Fruit fly (Drosophila melanogaster): ENCODE measurements around the gene CG32447.

CG32447 gene

DNA sequence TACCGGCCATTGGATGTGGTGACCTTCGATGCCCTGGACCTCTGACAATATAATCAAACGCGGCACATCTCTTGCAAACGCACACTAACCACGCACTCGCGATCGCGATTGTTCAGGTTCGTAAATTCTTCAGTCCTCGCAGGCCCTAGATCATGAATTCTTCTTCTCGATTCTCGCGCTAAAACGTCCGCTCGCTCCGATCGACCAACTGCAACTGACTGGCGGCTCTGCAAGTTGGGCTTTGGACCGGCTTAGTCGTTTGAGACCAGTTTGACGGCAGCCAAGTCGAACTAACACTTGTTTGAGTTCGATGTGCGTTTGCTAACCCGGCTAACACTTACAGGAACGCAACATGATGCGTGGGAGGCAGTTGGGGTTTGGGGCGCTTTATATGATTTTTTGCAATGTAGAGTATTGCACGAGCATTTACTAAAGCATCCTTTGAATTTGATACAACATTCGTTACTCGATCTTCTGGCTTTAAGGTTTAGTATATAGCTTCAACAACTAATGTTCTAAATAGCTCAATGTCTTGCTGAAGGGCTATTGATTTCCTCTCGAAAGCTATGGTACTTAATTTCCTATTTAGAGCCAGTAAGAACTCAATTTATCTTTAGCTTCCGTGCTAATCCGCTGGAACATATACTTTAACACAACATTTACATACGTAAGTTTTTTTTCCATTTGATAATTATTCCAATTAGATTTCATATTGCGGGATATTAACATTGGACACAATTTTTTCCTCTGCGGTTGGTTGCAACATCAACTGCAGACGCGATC lies at the start of gene CG32447:
TSS of gene CG32447 (minus strand) at position 222 of the 783 bp plus-strand sequence.
- TF ChIP-seq CG6276 (GFP tag; optimal IDR thresholded peaks at IDR 0.05): peak; percentile 11
- TF ChIP-seq CG11294 (GFP tag; IDR thresholded peaks at IDR 0.05): no peak
- TF ChIP-seq CG15336 (GFP tag; IDR thresholded peaks at IDR 0.05): no peak; the same call in 1 of the 2 replicates
- TF ChIP-seq Eip78C (GFP tag): peak; percentile 63
- no peak for TF ChIP-seq acj6 (GFP tag; optimal IDR thresholded peaks at IDR 0.05)
- TF ChIP-seq CG32006 (GFP tag; optimal IDR thresholded peaks at IDR 0.05): peak; percentile 59
- TF ChIP-seq Hr4 (GFP tag; optimal IDR thresholded peaks at IDR 0.05): peak; percentile 22
- TF ChIP-seq salr (GFP tag; optimal IDR thresholded peaks at IDR 0.05): peak in 1 of 2 experiments; percentile 13

DNA sequence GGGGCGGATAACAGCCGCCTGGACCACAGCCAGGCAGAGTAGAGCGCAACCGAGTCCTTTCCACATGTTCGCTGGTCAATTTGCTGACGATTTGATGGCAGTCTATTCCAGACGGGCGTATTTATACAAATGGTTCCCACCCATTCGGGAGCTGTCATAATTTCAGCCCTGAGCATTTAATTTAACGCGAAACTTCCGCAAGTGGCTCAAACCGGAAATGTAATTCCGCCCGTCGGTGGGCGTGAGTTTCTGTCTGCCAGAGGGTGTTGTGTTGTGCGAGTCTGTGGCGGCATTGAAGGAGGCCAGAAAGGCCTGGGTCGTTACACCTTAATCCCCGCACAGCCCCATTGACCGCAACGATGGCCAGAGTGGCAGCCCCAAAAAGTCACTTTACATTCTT lies 38.0 kb upstream of the CG32447 start, which contains the start of gene CG14565:
TSS of gene CG14565 (minus strand) at position 101 of the 400 bp plus-strand sequence.
- no peak for TF ChIP-seq CG6163 (GFP tag; IDR thresholded peaks at IDR 0.05)
- TF ChIP-seq CG32006 (GFP tag; optimal IDR thresholded peaks at IDR 0.05): no peak
- TF ChIP-seq vri (GFP tag; optimal IDR thresholded peaks at IDR 0.05): no peak
- no peak for TF ChIP-seq CG10631 (GFP tag; optimal IDR thresholded peaks at IDR 0.05)
- TF ChIP-seq CG7368 (GFP tag; optimal IDR thresholded peaks at IDR 0.05): no peak
- TF ChIP-seq CG6792 (GFP tag; optimal IDR thresholded peaks at IDR 0.05): no peak
- no peak for TF ChIP-seq dsx (GFP tag; optimal IDR thresholded peaks at IDR 0.05; ENCODE audit: poor library complexity, severe bottlenecking)
- no peak for TF ChIP-seq CG1621 (tag; optimal IDR thresholded peaks at IDR 0.05)
- TF ChIP-seq Sox14 (GFP tag; optimal IDR thresholded peaks at IDR 0.05): no peak
- TF ChIP-seq CG15336 (GFP tag; IDR thresholded peaks at IDR 0.05): no peak
- no peak for TF ChIP-seq Smox (GFP tag; optimal IDR thresholded peaks at IDR 0.05)
- TF ChIP-seq lz (GFP tag; optimal IDR thresholded peaks at IDR 0.05): no peak
- TF ChIP-seq Lpt (GFP tag; optimal IDR thresholded peaks at IDR 0.05): no peak
- no peak for TF ChIP-seq CG3032 (tag; optimal IDR thresholded peaks at IDR 0.05)
- no peak for TF ChIP-seq cyc (GFP tag; optimal IDR thresholded peaks at IDR 0.05)

DNA sequence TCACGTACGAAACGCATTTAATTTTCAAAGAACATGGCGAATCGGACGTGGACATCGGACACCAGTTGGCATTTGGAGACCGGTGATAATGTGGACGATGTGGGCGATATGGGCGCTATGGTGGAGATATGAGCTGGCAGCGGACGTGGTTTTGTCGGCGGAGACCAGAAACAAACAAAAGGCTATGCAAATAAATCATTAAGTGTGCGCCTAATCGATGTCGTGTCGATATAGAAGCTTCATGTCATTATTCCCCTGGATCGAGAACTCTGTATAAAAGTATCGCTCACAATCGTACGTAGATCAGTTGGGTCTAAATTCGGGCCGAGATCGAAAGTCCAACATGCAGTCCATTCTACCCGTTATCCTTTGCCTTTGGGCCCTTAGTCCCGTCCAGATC lies 35.1 kb upstream of the CG32447 start, which contains the start of gene CG14572:
TSS of gene CG14572 (plus strand) at position 301 of the 400 bp plus-strand sequence.
- TF ChIP-seq fd59A (GFP tag; optimal IDR thresholded peaks at IDR 0.05) (no peak), net (GFP tag; optimal IDR thresholded peaks at IDR 0.05) (no peak), eg (GFP tag; IDR thresholded peaks at IDR 0.05) (no peak), vri (GFP tag; optimal IDR thresholded peaks at IDR 0.05) (no peak), CG11294 (GFP tag; IDR thresholded peaks at IDR 0.05) (no peak), CG8319 (GFP tag; optimal IDR thresholded peaks at IDR 0.05) (no peak)

DNA sequence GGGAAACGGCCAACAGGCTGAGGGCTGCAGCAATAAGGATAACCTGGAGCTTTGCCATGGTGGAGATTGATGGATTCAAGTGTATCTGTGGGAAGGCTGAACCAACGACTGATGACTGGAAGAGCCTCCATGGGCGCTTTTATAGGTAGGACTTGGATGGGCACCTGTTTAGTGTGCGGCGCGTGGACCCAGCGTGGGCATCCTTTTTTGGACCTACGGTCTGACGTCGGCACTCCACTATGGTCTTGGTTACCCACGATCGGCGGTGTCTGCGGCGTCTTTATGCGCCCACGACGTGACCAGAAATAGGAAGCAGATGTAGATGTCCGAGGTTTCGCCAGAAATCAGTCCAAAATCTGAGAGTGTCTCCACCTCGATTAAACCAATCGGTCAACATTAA lies 34.0 kb upstream of the CG32447 start, which contains the start of gene CG14566:
TSS of gene CG14566 (minus strand) at position 101 of the 400 bp plus-strand sequence.
- TF ChIP-seq CG10669 (GFP tag; optimal IDR thresholded peaks at IDR 0.05): no peak
- TF ChIP-seq CG16779 (tag; optimal IDR thresholded peaks at IDR 0.05): no peak
- TF ChIP-seq Eip78C (GFP tag): no peak
- no peak for TF ChIP-seq CG10631 (GFP tag; optimal IDR thresholded peaks at IDR 0.05)
- TF ChIP-seq CG31627 (GFP tag; optimal IDR thresholded peaks at IDR 0.05): no peak
- no peak for TF ChIP-seq CG6276 (GFP tag; optimal IDR thresholded peaks at IDR 0.05)
- no peak for TF ChIP-seq CG11294 (GFP tag; IDR thresholded peaks at IDR 0.05)
- no peak for TF ChIP-seq achi (GFP tag; optimal IDR thresholded peaks at IDR 0.05)
- no peak for TF ChIP-seq CG8319 (GFP tag; optimal IDR thresholded peaks at IDR 0.05)
- no peak for TF ChIP-seq Lpt (GFP tag; optimal IDR thresholded peaks at IDR 0.05)
- no peak for TF ChIP-seq Sox15 (GFP tag; optimal IDR thresholded peaks at IDR 0.05)
- TF ChIP-seq Ets96B (tag; optimal IDR thresholded peaks at IDR 0.05): no peak
- no peak for TF ChIP-seq CG1621 (tag; optimal IDR thresholded peaks at IDR 0.05)
- no peak for TF ChIP-seq CG8119 (GFP tag; IDR thresholded peaks at IDR 0.05)
- TF ChIP-seq CG6792 (GFP tag; optimal IDR thresholded peaks at IDR 0.05): no peak
- no peak for TF ChIP-seq dsx (GFP tag; optimal IDR thresholded peaks at IDR 0.05; ENCODE audit: poor library complexity, severe bottlenecking)
- TF ChIP-seq CG15336 (GFP tag; IDR thresholded peaks at IDR 0.05): no peak
